Worm (Caenorhabditis elegans): Measurements from ENCODE around the gene srw-53.
A peak's percentile ranks its signal among the peaks of the same experiment; 100 is the strongest.

Gene srw-53

DNA sequence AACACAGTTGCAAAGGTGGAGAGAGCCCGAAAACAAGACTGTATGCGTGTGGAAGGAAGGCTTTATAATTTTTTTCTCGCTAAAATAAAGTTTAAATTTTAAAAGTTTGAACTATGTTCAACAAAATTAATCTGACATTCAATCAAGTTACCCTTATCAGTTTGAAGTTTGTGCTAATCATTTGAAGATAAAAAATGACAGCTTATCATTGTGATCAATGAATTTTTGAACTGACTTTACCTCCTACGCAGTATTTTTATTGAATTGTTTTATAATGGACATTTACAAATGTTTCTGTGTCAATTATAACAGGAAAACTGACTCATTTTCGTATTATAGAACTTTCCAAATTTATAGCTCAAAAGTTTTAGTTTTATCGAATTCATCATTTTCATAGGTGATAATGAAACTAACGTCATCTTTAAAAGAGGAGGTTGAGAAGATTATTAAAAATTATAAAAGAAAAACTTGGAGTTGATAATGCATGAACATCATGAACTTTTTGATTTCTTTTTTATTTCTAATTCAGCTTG, 35.1 kb downstream of the srw-53 start, which contains the start of gene oac-20:
oac-20 (plus strand) TSS at position 483 of the 533 bp plus-strand sequence.
- 0 out of 2 replicates have a peak, but pooled peaks have one; percentile 58 for TF ChIP-seq tra-1 (GFP tag; IDR thresholded peaks at IDR 0.05)
- no peak for TF ChIP-seq skn-1 (tag; optimal IDR thresholded peaks at IDR 0.05)
- TF ChIP-seq zag-1 (tag; optimal IDR thresholded peaks at IDR 0.05): no peak
- peak; percentile 61 for TF ChIP-seq nhr-77 (tag; optimal IDR thresholded peaks at IDR 0.05)
- TF ChIP-seq nhr-48 (tag; optimal IDR thresholded peaks at IDR 0.05): peak; percentile 16
- TF ChIP-seq pqm-1 (tag; optimal IDR thresholded peaks at IDR 0.05): peak; percentile 90
- TF ChIP-seq lin-13 (GFP tag; optimal IDR thresholded peaks at IDR 0.05): no peak
- TF ChIP-seq lin-29 (GFP tag; IDR thresholded peaks at IDR 0.05): no peak
- peak; percentile 66 for TF ChIP-seq php-3 (GFP tag; IDR thresholded peaks at IDR 0.05)
- TF ChIP-seq dmd-6 (GFP tag; IDR thresholded peaks at IDR 0.05): peak; percentile 96

DNA sequence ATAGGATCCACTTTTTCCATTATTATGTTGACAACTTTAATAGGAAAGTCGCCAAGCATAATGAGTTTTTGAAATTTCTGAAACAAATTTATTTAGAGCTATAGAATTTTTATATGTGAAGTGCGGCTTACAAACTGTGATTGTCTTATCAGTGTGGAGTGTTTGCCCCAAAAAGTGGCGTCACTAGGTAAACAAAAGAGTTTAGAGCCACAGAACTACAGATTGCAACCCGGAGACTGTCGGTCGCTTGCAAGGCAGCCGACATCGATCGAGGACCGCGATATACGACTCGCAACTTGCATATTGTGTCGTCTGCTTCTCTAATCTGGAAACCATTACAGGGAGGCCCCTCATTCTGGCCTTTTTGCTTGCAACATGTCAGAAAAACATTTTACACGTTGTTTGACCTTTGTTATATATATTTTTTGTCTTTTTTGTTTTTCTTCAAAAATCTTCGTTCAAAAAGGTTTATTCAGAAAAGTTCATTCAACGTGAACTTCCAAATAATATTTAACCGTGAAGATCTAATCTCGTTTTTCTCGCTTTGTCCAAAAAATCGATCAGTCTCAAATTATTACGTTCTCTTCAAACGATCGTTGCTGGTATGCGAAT, 39.6 kb downstream of the srw-53 start, which contains the start of the genes fbxa-99 and F36G9.13:
fbxa-99 (minus strand) TSS at position 122 of the 612 bp plus-strand sequence.
F36G9.13 (plus strand) TSS at position 562 of the 612 bp plus-strand sequence.
- peak; percentile 34 for TF ChIP-seq pqm-1 (tag; optimal IDR thresholded peaks at IDR 0.05)
- TF ChIP-seq skn-1 (tag; optimal IDR thresholded peaks at IDR 0.05): no peak
- TF ChIP-seq daf-16 (GFP tag; optimal IDR thresholded peaks at IDR 0.05): no peak
- TF ChIP-seq daf-16 (tag; optimal IDR thresholded peaks at IDR 0.05): peak; percentile 72
- peak; percentile 21 for TF ChIP-seq nhr-77 (tag; optimal IDR thresholded peaks at IDR 0.05)
- TF ChIP-seq rbr-2 (tag; optimal IDR thresholded peaks at IDR 0.05): no peak
- peak; percentile 21 for TF ChIP-seq hlh-11 (tag; optimal IDR thresholded peaks at IDR 0.05)
- TF ChIP-seq lin-13 (GFP tag; optimal IDR thresholded peaks at IDR 0.05): peak; percentile 22
- TF ChIP-seq dmd-6 (GFP tag; IDR thresholded peaks at IDR 0.05): peak; percentile 41
- peak; percentile 48 for TF ChIP-seq nhr-28 (tag; optimal IDR thresholded peaks at IDR 0.05)

DNA sequence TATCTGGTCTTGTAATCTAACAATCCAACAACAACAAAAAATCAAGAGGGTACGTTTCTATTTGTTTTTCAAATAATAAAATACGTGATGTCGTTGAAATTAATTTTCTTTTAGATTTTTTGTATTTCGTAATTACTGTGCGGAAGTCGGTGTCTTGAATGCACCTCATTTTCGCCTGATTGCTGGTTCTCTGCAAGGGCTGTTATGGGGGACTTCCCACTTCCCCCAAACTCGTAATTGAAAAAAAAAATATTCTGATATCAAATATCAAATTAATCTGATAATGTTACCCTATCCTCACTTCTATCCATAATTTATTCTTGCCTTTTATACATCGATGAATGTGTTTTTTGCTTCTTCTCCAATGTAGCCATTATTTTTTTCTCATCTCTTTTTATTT, 44.8 kb downstream of the srw-53 start, which contains the start of gene F36G9.15:
F36G9.15 (minus strand) TSS at position 101 of the 400 bp plus-strand sequence.
- TF ChIP-seq set-16 (GFP tag; IDR thresholded peaks at IDR 0.05): no peak
- TF ChIP-seq daf-16 (GFP tag; optimal IDR thresholded peaks at IDR 0.05): no peak
- TF ChIP-seq daf-16 (tag; optimal IDR thresholded peaks at IDR 0.05): no peak
- TF ChIP-seq madf-5 (GFP tag; IDR thresholded peaks at IDR 0.05): no peak
- TF ChIP-seq daf-12 (tag; optimal IDR thresholded peaks at IDR 0.05): no peak
- TF ChIP-seq aha-1 (tag): peak; percentile 15
- TF ChIP-seq cey-2 (tag; optimal IDR thresholded peaks at IDR 0.05; ENCODE audit: borderline replicate concordance, insufficient read depth): no peak
- no peak for TF ChIP-seq hlh-11 (tag; optimal IDR thresholded peaks at IDR 0.05)
- no peak for TF ChIP-seq fos-1 (tag; optimal IDR thresholded peaks at IDR 0.05)
- no peak for TF ChIP-seq vab-7 (GFP tag; IDR thresholded peaks at IDR 0.05)

DNA sequence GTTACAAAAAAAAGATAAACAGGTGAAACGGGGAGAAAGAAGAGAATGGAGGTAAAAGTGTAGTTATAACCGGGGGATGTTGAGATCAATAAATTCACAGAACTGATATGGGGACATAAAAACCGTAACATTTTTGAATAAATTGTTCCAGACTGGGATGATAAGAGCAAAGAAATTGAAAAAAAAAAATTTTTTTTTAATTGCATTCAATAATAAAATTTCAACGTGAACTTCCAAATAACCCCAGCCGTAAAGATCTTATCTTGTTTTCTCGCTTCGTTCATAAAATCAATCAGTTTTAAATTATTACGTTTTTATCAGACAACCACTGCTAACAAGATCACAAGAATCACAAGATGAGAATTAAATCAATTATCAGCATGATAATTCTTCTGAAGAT, 48.6 kb downstream of the srw-53 start, which contains the start of gene C06C6.7:
C06C6.7 (plus strand) TSS at position 301 of the 400 bp plus-strand sequence.
- TF ChIP-seq aha-1 (tag): peak; percentile 2
